Worm (Caenorhabditis elegans) whole organism, L2 larva: ENCODE results near the gene vps-24.

Experiments
- F13H6.1 ChIP-seq: sonication (generic microtip); optimal IDR thresholded peaks from 2 replicates; lab custom pipeline; 2016; ENCODE audit warnings: missing genetic modification characterization, missing compliant biosample characterization
- R02D3.7 ChIP-seq: fragments of 150-350 bp; optimal IDR thresholded peaks from 2 replicates; lab custom pipeline; 2014; ENCODE audit warnings: missing biosample characterization, missing genetic modification characterization
- ZK546.5 ChIP-seq: sonication (generic microtip); optimal IDR thresholded peaks from 2 replicates; lab custom pipeline; 2017; ENCODE audit warnings: missing biosample characterization, missing genetic modification characterization
- alr-1 ChIP-seq: fragments of 150-350 bp; optimal IDR thresholded peaks from 2 replicates; lab custom pipeline; 2014; ENCODE audit warnings: missing biosample characterization, missing genetic modification characterization
- ama-1 ChIP-seq: fragments of 150-350 bp; optimal IDR thresholded peaks from 2 replicates; lab custom pipeline; 2018; ENCODE audit warnings: inconsistent platforms
- ceh-16 ChIP-seq: fragments of 150-350 bp; optimal IDR thresholded peaks from 2 replicates; lab custom pipeline; 2014; ENCODE audit warnings: missing biosample characterization, missing genetic modification characterization
- ceh-82 ChIP-seq: fragments of 150-350 bp; optimal IDR thresholded peaks from 2 replicates; lab custom pipeline; 2014; ENCODE audit warnings: missing biosample characterization, missing genetic modification characterization
- crh-2 ChIP-seq: sonication (generic microtip); optimal IDR thresholded peaks from 2 replicates; lab custom pipeline; 2017; ENCODE audit warnings: missing biosample characterization, missing genetic modification characterization
- egl-27 ChIP-seq: sonication (generic microtip); optimal IDR thresholded peaks from 3 replicates; lab custom pipeline; 2017; ENCODE audit warnings: missing biosample characterization, missing genetic modification reagents, missing genetic modification characterization
- elt-1 ChIP-seq: fragments of 150-350 bp; optimal IDR thresholded peaks from 2 replicates; lab custom pipeline; 2014; ENCODE audit warnings: missing biosample characterization, missing genetic modification characterization
- fos-1 ChIP-seq: fragments of 150-350 bp; optimal IDR thresholded peaks from 2 replicates; lab custom pipeline; 2014; ENCODE audit warnings: missing biosample characterization, missing genetic modification characterization
- gmeb-1 ChIP-seq: fragments of 150-350 bp; optimal IDR thresholded peaks from 2 replicates; lab custom pipeline; 2014; ENCODE audit warnings: missing biosample characterization, missing genetic modification characterization
- lin-11 ChIP-seq: fragments of 150-350 bp; sonication (generic microtip); optimal IDR thresholded peaks from 2 replicates; lab custom pipeline; 2014; ENCODE audit warnings: missing biosample characterization, missing genetic modification characterization, inconsistent platforms, mixed read lengths
- lin-39 ChIP-seq: fragments of 150-350 bp; optimal IDR thresholded peaks from 2 replicates; lab custom pipeline; 2014; ENCODE audit warnings: missing biosample characterization, missing genetic modification reagents, missing genetic modification characterization
- lsy-2 ChIP-seq, 2 experiments: fragments of 150-350 bp in 1 of 2; sonication (generic microtip) in 1 of 2; optimal IDR thresholded peaks; 2 replicates each; lab custom pipeline; 2014 to 2017; ENCODE audit warnings: missing biosample characterization in 2 of 2, missing genetic modification characterization in 2 of 2
- mab-5 ChIP-seq: fragments of 150-350 bp; optimal IDR thresholded peaks from 2 replicates; lab custom pipeline; 2014; ENCODE audit warnings: missing biosample characterization, missing genetic modification characterization
- mbf-1 ChIP-seq: sonication (generic microtip); optimal IDR thresholded peaks from 2 replicates; lab custom pipeline; 2017; ENCODE audit warnings: missing biosample characterization, missing genetic modification characterization
- mdl-1 ChIP-seq, 2 experiments: fragments of 150-350 bp in 1 of 2; sonication (generic microtip) in 1 of 2; optimal IDR thresholded peaks; 2 replicates each; lab custom pipeline; 2017; ENCODE audit warnings: missing biosample characterization in 2 of 2, missing genetic modification characterization in 2 of 2
- nhr-10 ChIP-seq: sonication (generic microtip); optimal IDR thresholded peaks from 2 replicates; lab custom pipeline; 2017; ENCODE audit warnings: missing biosample characterization, missing genetic modification characterization
- nhr-11 ChIP-seq: fragments of 150-350 bp; optimal IDR thresholded peaks from 2 replicates; lab custom pipeline; 2014; ENCODE audit warnings: missing biosample characterization, missing genetic modification characterization
- nhr-12 ChIP-seq: fragments of 150-350 bp; optimal IDR thresholded peaks from 2 replicates; lab custom pipeline; 2014; ENCODE audit warnings: missing biosample characterization, missing genetic modification characterization
- nhr-129 ChIP-seq: fragments of 150-350 bp; optimal IDR thresholded peaks from 2 replicates; lab custom pipeline; 2014; ENCODE audit warnings: missing biosample characterization, missing genetic modification characterization
- nhr-21 ChIP-seq: fragments of 150-350 bp; optimal IDR thresholded peaks from 2 replicates; lab custom pipeline; 2014; ENCODE audit warnings: missing biosample characterization, missing genetic modification characterization
- nhr-237 ChIP-seq: fragments of 150-350 bp; optimal IDR thresholded peaks from 2 replicates; lab custom pipeline; 2014; ENCODE audit warnings: missing biosample characterization, missing genetic modification characterization
- nhr-25 ChIP-seq: fragments of 150-350 bp; sonication (generic microtip); optimal IDR thresholded peaks from 3 replicates; lab custom pipeline; 2014; ENCODE audit warnings: missing biosample characterization, missing genetic modification characterization
- nhr-6 ChIP-seq: fragments of 150-350 bp; optimal IDR thresholded peaks from 2 replicates; lab custom pipeline; 2014; ENCODE audit warnings: missing biosample characterization, missing genetic modification characterization
- peb-1 ChIP-seq: fragments of 150-350 bp; optimal IDR thresholded peaks from 2 replicates; lab custom pipeline; 2014; ENCODE audit warnings: missing biosample characterization, missing genetic modification characterization
- skn-1 ChIP-seq: sonication (generic microtip); optimal IDR thresholded peaks from 2 replicates; lab custom pipeline; 2017; ENCODE audit warnings: missing biosample characterization, missing genetic modification characterization
- sma-9 ChIP-seq, 2 experiments: fragments of 150-350 bp in 1 of 2; sonication (generic microtip) in 1 of 2; optimal IDR thresholded peaks; 2 replicates each; lab custom pipeline; 2014 to 2016; ENCODE audit warnings: missing genetic modification characterization in 2 of 2, mild to moderate bottlenecking in 1 of 2, missing biosample characterization in 1 of 2, missing compliant biosample characterization in 1 of 2, missing genetic modification reagents in 1 of 2, moderate library complexity in 1 of 2
- unc-39 ChIP-seq: fragments of 150-350 bp; optimal IDR thresholded peaks from 2 replicates; lab custom pipeline; 2014; ENCODE audit warnings: missing biosample characterization, missing genetic modification characterization
- unc-55 ChIP-seq: fragments of 150-350 bp; sonication (generic microtip); optimal IDR thresholded peaks from 3 replicates; lab custom pipeline; 2014; ENCODE audit warnings: missing biosample characterization, missing genetic modification reagents, missing genetic modification characterization
- zag-1 ChIP-seq: fragments of 150-350 bp; optimal IDR thresholded peaks from 2 replicates; lab custom pipeline; 2014; ENCODE audit warnings: missing biosample characterization, missing genetic modification characterization
- ztf-1 ChIP-seq: fragments of 200-800 bp; sonication (Bioruptor generic); conservative IDR thresholded peaks from 2 replicates; pipeline ENCODE4 v1.3.6; 2022; ENCODE audit warnings: missing genetic modification characterization, missing compliant biosample characterization
- ztf-11 ChIP-seq: sonication (generic microtip); optimal IDR thresholded peaks from 2 replicates; lab custom pipeline; 2017; ENCODE audit warnings: missing biosample characterization, missing genetic modification characterization
- ztf-4 ChIP-seq: fragments of 150-350 bp; optimal IDR thresholded peaks from 2 replicates; lab custom pipeline; 2014; ENCODE audit warnings: missing biosample characterization, missing genetic modification characterization

The vps-24 gene

DNA sequence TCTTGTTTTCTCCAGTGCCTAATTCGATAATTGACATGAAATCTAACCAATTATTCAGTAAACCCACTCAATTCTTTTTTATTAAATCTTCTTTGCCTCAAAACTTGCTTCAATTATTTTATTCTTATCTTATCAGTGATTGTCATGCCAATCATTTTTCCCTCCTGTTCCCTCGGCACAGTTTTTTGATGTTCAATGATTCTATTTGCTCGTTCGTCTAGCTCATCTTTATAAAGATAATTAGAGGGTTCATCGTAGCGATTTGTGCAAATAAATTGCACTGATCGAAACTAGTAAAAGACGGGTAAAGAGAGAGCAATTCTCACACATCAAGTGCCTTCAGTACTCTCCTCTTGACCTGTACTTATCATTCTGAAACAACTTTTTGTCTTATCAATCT is 26.2 kb upstream of the vps-24 start:
- TF ChIP-seq ceh-16 (tag; lab: Kevin White, UChicago) (no peak), nhr-11 (tag; lab: Kevin White, UChicago) (no peak), mab-5 (tag; lab: Kevin White, UChicago) (no peak), F13H6.1 (tag; lab: Kevin White, UChicago) (no peak), crh-2 (no peak), fos-1 (peak; percentile 26)
- TF ChIP-seq, all 48 proteins: peak for 1

DNA sequence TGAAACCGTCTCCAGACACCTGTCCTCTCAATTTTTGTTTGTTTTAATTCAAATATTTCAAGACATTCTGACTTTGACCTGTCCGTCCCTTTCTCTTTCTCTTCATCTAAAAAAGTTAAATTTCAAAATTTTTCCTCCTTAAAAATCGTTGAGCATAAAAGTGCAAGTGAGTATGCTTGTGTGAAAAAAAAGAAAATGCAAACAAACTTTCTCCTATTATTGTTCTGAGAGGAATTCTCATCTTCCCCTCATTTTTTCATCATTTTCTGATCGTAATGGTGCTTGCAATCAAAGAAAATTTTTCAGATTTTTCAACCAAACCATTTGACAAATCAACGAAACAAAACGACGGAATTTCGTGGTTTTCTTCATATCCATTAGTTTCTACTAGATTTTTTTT is 24.9 kb upstream of the vps-24 start, which contains the start of gene shc-2:
shc-2 (plus strand) TSS at position 301 of the 400 bp plus-strand sequence.
- TF ChIP-seq ztf-11 (tag; lab: Kevin White, UChicago): no peak
- no peak for TF ChIP-seq mdl-1 (tag; optimal IDR thresholded peaks at IDR 0.05; lab: Kevin White, UChicago)

DNA sequence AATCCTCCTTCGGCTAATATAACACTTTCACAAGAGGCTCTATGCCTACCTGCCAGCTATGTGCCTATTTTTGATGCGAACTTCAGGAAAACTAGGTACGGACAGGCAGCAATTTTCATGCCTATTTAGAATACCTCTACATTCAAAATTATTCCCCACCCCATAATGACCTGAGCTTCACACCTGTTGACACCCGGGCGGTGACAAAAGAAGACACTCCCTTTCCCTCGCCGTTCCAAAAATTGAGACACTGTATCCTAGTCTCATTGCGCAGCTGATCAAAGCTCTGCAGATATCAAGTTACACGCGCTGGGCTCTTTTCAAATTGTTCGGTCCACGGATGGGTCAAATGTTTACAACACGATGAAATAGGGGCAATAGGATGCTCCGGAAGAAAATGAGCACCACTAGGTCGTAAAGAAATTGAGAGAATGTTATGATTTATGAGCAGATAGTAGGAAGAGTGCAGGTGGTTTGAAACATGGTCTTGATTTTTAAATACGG is 19.3 kb upstream of the vps-24 start:
- TF ChIP-seq nhr-12: no peak
- TF ChIP-seq unc-39 (tag; lab: Kevin White, UChicago): no peak
- no peak for TF ChIP-seq ztf-4
- TF ChIP-seq lin-11: no peak
- no peak for TF ChIP-seq skn-1
- TF ChIP-seq unc-55 (GFP tag; lab: Kevin White, UChicago): no peak
- no peak for TF ChIP-seq elt-1 (tag; lab: Kevin White, UChicago)
- TF ChIP-seq nhr-6 (tag; lab: Kevin White, UChicago): no peak
- no peak for TF ChIP-seq gmeb-1 (tag; lab: Kevin White, UChicago)
- no peak for TF ChIP-seq ama-1 (lab: Kevin White, UChicago)

DNA sequence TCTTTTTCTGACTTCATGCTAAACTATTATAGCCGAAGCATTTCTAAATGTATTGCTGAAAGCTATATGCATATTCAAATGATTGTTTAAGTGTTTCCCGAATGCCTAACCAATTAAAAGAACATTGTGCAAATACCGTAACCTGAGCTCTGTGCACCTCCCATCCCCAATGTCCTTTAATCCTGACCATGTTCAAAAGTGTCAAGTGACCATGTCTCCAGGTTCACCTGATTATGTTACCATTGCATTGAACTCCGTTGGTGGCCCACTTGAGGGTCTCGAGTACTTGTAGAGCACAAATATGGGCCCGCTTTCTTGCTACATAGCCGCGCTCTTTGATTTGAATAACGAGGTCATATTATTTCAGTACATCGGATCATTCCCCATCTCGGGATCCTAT is 18.5 kb upstream of the vps-24 start:
- TF ChIP-seq egl-27 (tag; lab: Kevin White, UChicago) (no peak), nhr-237 (tag; lab: Kevin White, UChicago) (no peak)

DNA sequence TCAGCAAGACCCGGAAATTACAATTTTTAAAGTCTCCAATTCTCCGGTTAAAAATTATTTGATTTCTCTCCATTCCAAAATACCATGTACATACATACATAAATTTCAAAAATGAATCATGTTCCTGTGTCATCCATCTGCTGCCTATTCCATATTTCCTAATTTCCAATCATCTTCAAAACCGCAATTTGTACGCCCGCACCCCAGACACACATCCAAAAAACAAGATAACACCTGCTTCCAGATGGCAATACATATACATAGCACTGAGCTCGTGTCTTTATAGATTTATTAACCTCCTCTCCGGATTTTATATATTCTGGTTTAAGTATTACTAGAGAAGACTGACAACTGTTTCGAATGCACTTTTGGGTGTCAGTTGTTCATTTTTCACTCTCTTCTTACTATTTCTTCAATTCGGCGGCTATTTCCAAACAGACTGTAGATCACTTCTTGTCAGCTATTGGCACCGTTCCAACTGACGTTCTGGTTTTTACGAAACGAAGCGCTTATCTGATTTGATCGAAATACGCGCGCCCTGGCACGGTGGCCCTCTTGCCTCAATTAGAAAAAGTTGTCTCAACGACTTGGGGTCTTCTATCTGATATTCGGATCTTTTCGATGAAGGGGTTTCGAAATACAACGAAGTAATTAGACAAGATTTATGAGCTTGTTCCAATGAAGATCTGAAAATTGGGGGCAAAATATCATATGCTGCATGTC is 12.0 kb upstream of the vps-24 start:
- TF ChIP-seq ceh-16 (tag; lab: Kevin White, UChicago): peak; percentile 90
- TF ChIP-seq fos-1: no peak
- TF ChIP-seq nhr-6 (tag; lab: Kevin White, UChicago): no peak
- no peak for TF ChIP-seq nhr-25 (tag; lab: Kevin White, UChicago)
- no peak for TF ChIP-seq skn-1
- TF ChIP-seq unc-55 (GFP tag; lab: Kevin White, UChicago): no peak
- no peak for TF ChIP-seq sma-9 (GFP tag; optimal IDR thresholded peaks at IDR 0.05; lab: Kevin White, UChicago)
- no peak for TF ChIP-seq sma-9 (tag; optimal IDR thresholded peaks at IDR 0.05; lab: Kevin White, UChicago)
- TF ChIP-seq peb-1 (tag; lab: Kevin White, UChicago): no peak
- no peak for TF ChIP-seq lin-39 (tag; lab: Kevin White, UChicago)
- TF ChIP-seq alr-1 (tag; lab: Kevin White, UChicago): no peak
- peak; percentile 16 for TF ChIP-seq elt-1 (tag; lab: Kevin White, UChicago)
- TF ChIP-seq mdl-1 (tag; optimal IDR thresholded peaks at IDR 0.05; lab: Kevin White, UChicago): no peak
- no peak for TF ChIP-seq R02D3.7 (tag; lab: Kevin White, UChicago)
- no peak for TF ChIP-seq nhr-21
- TF ChIP-seq ceh-82 (tag; lab: Kevin White, UChicago): no peak
- no peak for TF ChIP-seq ZK546.5 (tag; lab: Kevin White, UChicago)

DNA sequence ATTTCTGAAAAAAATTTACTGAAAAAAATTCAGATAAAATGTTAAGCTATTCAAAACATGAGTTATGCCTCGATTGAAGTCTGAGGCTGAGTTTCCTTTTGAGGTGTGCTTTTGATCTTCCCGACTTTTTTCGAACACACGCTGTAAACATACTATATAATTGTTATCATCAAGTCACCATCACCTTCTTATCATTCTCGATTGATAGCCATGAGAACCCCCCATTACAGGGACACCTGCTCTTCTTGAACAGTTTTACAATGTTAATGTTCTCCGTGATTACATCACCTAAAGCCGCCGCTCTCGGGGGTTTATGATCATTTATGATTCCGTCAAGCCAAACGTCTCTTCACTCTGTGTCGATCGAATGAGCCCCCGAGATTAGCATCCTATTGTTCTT is 9.6 kb upstream of the vps-24 start:
- TF ChIP-seq mbf-1 (tag; lab: Kevin White, UChicago) (no peak), alr-1 (tag; lab: Kevin White, UChicago) (no peak), lin-11 (no peak), ceh-16 (tag; lab: Kevin White, UChicago) (no peak), unc-39 (tag; lab: Kevin White, UChicago) (no peak), nhr-10 (tag; lab: Kevin White, UChicago) (no peak), lin-39 (tag; lab: Kevin White, UChicago) (no peak), lsy-2 (tag; optimal IDR thresholded peaks at IDR 0.05; lab: Kevin White, UChicago) (no peak), peb-1 (tag; lab: Kevin White, UChicago) (no peak), ztf-1 (GFP tag; lab: Robert Waterston, UW) (no peak), zag-1 (tag; lab: Kevin White, UChicago) (no peak), fos-1 (no peak), elt-1 (tag; lab: Kevin White, UChicago) (no peak), nhr-129 (tag; lab: Kevin White, UChicago) (no peak)
